Fruit fly (Drosophila melanogaster): ENCODE measurements around the gene Dhc93AB.

DNA sequence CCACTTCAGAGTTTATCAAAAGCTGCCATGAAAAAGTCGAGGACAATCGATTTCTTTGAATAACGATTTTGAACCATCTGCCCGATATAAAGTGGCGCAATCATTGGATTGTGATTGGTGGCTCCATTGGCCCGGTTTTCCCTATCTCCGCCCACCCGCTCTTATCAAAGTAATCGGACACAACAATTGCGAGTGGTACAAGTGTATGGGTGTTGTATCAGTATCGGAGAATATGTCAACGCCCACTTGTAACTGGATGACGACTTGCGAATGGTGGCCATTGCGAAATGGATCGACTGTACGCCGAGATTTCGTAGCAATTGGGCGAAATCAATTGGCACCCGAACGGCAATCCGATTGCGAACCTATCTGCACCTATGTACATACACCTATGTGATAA lies 35.3 kb upstream of the Dhc93AB start:
- TF ChIP-seq tj (GFP tag; optimal IDR thresholded peaks at IDR 0.05) (no peak), Clk (GFP tag; optimal IDR thresholded peaks at IDR 0.05) (no peak), Hr96 (GFP tag; optimal IDR thresholded peaks at IDR 0.05) (no peak), bab1 (GFP tag; optimal IDR thresholded peaks at IDR 0.05) (no peak)

All from whole organism, adult.